Fruit fly (Drosophila melanogaster): ENCODE measurements around the gene Thor.

The Thor gene

DNA sequence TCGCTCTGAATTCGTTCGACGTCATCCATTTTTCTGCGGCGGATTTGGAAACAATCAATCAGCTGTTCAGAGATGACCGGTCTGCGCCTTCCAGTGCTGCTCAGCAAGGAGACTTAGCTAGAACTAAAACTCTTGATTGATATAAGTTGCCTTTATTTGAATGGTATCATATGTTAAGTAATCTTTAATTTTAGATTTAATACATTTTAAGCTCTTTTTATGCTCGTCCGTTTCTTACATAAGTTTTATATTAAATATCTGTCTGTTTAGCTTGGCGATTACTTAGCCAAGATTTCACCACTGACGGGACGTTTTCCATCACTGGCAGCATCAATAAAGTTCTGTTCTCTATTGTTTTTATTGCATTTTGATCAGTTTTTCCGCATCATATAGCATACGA is 21.2 kb upstream of the Thor start, which contains the start of the genes Cog3 and Sec5 (continued):
- TF ChIP-seq CG16863 (GFP tag; optimal IDR thresholded peaks at IDR 0.05) (no peak), CG2199 (GFP tag; IDR thresholded peaks at IDR 0.05) (no peak), CG9817 (tag; optimal IDR thresholded peaks at IDR 0.05) (peak; percentile 66), tin (GFP tag; optimal IDR thresholded peaks at IDR 0.05) (peak; percentile 65), CG2129 (GFP tag; IDR thresholded peaks at IDR 0.05; ENCODE audit: partially characterized antibody) (no peak), Dad (GFP tag; optimal IDR thresholded peaks at IDR 0.05) (no peak), CG12104 (GFP tag; optimal IDR thresholded peaks at IDR 0.05) (peak; percentile 58), Tbp (GFP tag; optimal IDR thresholded peaks at IDR 0.05) (peak; percentile 81), lola (GFP tag; optimal IDR thresholded peaks at IDR 0.05) (peak in 1 of 3 experiments; percentile 59), ems (GFP tag; optimal IDR thresholded peaks at IDR 0.05) (peak; percentile 57), CG1792 (GFP tag; optimal IDR thresholded peaks at IDR 0.05) (no peak), CG34422 (GFP tag; IDR thresholded peaks at IDR 0.05) (peak; percentile 82), CG5953 (GFP tag; IDR thresholded peaks at IDR 0.05) (no peak), gce (GFP tag; IDR thresholded peaks at IDR 0.05) (no peak), CG14667 (GFP tag; IDR thresholded peaks at IDR 0.05) (peak; percentile 32; the same call in 1 of the 2 replicates), gem (tag; optimal IDR thresholded peaks at IDR 0.05) (no peak), stwl (tag; optimal IDR thresholded peaks at IDR 0.05) (peak; percentile 19), Meics (GFP tag; optimal IDR thresholded peaks at IDR 0.05) (no peak), CG7987 (GFP tag; optimal IDR thresholded peaks at IDR 0.05) (peak; percentile 26), CG10147 (GFP tag; optimal IDR thresholded peaks at IDR 0.05) (no peak), inv (GFP tag; IDR thresholded peaks at IDR 0.05; ENCODE audit: partially characterized antibody) (no peak)

DNA sequence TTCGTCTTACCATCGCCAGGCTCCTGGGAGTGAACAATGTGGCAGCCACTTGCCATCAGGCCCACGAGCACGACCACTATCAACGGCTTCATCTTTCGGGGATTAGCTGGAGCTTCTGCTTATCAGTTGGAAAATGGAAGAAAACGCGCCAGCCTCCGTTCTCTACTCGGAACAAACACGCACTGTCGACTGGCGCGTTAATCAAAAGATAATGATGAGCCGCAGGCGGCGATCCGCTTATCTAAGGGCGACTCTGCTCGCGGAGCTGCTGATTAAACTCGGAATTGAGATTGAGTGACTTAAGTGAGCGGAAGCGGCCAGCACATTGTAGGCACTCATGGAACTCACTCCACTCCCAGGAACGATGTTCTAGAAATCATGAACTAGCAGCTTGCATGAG is 16.5 kb upstream of the Thor start, which contains the start of gene CG3246:
TSS of gene CG3246 (minus strand) at position 193 of the 400 bp plus-strand sequence.
- TF ChIP-seq Bgb (GFP tag; IDR thresholded peaks at IDR 0.05; ENCODE audit: partially characterized antibody): 0 out of 2 replicates have a peak, but pooled peaks have one; percentile 7
- no peak for TF ChIP-seq CG14965 (GFP tag; optimal IDR thresholded peaks at IDR 0.05; ENCODE audit: borderline replicate concordance)
- TF ChIP-seq CG34376 (GFP tag; optimal IDR thresholded peaks at IDR 0.05): peak; percentile 61
- no peak for TF ChIP-seq Hand (GFP tag; optimal IDR thresholded peaks at IDR 0.05)
- TF ChIP-seq CG12299 (tag; optimal IDR thresholded peaks at IDR 0.05): no peak
- peak; percentile 92 for TF ChIP-seq z (GFP tag; IDR thresholded peaks at IDR 0.05)
- TF ChIP-seq CG2199 (GFP tag; IDR thresholded peaks at IDR 0.05): no peak
- no peak for TF ChIP-seq dan (GFP tag; IDR thresholded peaks at IDR 0.05)
- TF ChIP-seq hbn (GFP tag; IDR thresholded peaks at IDR 0.05; ENCODE audit: partially characterized antibody): no peak
- no peak for TF ChIP-seq CG10431 (GFP tag; optimal IDR thresholded peaks at IDR 0.05)
- TF ChIP-seq MESR4 (GFP tag; optimal IDR thresholded peaks at IDR 0.05): no peak
- TF ChIP-seq sug (tag; optimal IDR thresholded peaks at IDR 0.05): peak; percentile 57
- TF ChIP-seq CG7987 (GFP tag; optimal IDR thresholded peaks at IDR 0.05): peak; percentile 15
- peak; percentile 41 for TF ChIP-seq Med (GFP tag)
- no peak for TF ChIP-seq sd (tag; optimal IDR thresholded peaks at IDR 0.05)
- TF ChIP-seq nom (GFP tag; optimal IDR thresholded peaks at IDR 0.05): peak; percentile 15
- TF ChIP-seq CG10543 (GFP tag; optimal IDR thresholded peaks at IDR 0.05): peak; percentile 38
- TF ChIP-seq CG31388 (GFP tag; optimal IDR thresholded peaks at IDR 0.05): no peak
- no peak for TF ChIP-seq h (optimal IDR thresholded peaks at IDR 0.05)
- TF ChIP-seq chinmo (GFP tag; IDR thresholded peaks at IDR 0.05; ENCODE audit: partially characterized antibody): no peak
- no peak for TF ChIP-seq Hsf (GFP tag; optimal IDR thresholded peaks at IDR 0.05)
- no peak for TF ChIP-seq CG10462 (GFP tag; optimal IDR thresholded peaks at IDR 0.05)
- TF ChIP-seq Ets97D (GFP tag; optimal IDR thresholded peaks at IDR 0.05): no peak
- TF ChIP-seq Meics (GFP tag; optimal IDR thresholded peaks at IDR 0.05): no peak
